Worm (Caenorhabditis elegans): Measurements from ENCODE around the gene cblc-1.

The cblc-1 gene

DNA sequence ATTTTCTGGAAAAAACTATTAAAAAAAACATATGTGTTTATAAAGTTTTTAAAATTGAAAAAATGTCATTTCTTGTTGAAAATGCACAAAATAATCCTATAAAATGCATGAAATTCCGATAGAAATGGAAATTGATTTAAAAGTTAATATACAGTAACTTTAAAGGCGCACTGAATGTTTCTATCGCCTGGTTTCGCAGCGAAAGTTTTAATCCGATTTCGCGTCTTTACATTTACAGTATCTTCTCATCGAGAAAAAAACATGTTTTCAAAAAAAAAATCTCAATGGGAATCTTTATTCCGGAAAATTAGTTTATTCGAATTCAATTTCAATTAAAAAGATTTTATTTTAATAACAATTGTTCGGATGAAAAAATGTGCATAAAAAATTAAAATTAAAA, 26.7 kb downstream of the cblc-1 start, which contains the start of gene R05F9.11:
Gene R05F9.11, minus strand, starts transcription at position 5 of the 400 bp plus-strand sequence.
- TF ChIP-seq eor-1 (tag; optimal IDR thresholded peaks at IDR 0.05) (no peak), nhr-11 (tag; optimal IDR thresholded peaks at IDR 0.05) (no peak), elt-2 (tag; optimal IDR thresholded peaks at IDR 0.05) (peak; percentile 13)

DNA sequence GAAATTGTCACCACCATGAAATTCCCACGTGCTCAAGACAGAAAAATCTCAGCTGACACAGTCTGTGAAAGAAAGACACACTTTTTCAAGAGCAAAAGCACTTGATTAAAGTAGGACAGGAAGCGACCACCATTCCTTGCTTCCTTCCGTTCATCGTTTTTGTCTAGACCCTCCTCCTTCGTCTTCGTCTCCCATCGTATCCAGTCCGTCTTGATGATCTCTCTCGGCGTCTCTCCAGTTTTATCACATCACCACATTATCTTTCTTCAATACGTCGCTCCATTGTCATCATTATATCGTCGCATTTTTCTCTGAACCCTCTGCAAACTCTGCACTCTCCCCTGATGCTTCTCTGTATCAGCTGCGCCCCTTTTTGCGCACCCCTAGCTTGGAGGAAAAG, 32.8 kb downstream of the cblc-1 start:
- peak; percentile 88 for TF ChIP-seq egl-5 (tag; optimal IDR thresholded peaks at IDR 0.05)
- no peak for TF ChIP-seq mml-1 (tag; optimal IDR thresholded peaks at IDR 0.05)
- TF ChIP-seq ceh-28 (tag; optimal IDR thresholded peaks at IDR 0.05): no peak
- peak; percentile 48 for TF ChIP-seq nfya-1 (tag; optimal IDR thresholded peaks at IDR 0.05; ENCODE audit: insufficient read depth)
- no peak for TF ChIP-seq nhr-12 (tag; optimal IDR thresholded peaks at IDR 0.05)
- TF ChIP-seq hmg-11 (tag; optimal IDR thresholded peaks at IDR 0.05): no peak
- no peak for TF ChIP-seq lsy-12 (tag; optimal IDR thresholded peaks at IDR 0.05)
- TF ChIP-seq elt-3 (tag; optimal IDR thresholded peaks at IDR 0.05): no peak
- no peak for TF ChIP-seq jun-1 (tag; optimal IDR thresholded peaks at IDR 0.05)
- peak; percentile 5 for TF ChIP-seq tbx-2 (tag; optimal IDR thresholded peaks at IDR 0.05)
- no peak for TF ChIP-seq ceh-9 (tag; optimal IDR thresholded peaks at IDR 0.05)
- peak; percentile 22 for TF ChIP-seq elt-2 (tag; optimal IDR thresholded peaks at IDR 0.05)
- TF ChIP-seq ztf-4 (tag; optimal IDR thresholded peaks at IDR 0.05): no peak
- TF ChIP-seq nhr-67 (tag; optimal IDR thresholded peaks at IDR 0.05): no peak
- peak; percentile 26 for TF ChIP-seq nhr-23 (tag; optimal IDR thresholded peaks at IDR 0.05)
- no peak for TF ChIP-seq nhr-28 (tag; optimal IDR thresholded peaks at IDR 0.05)
- no peak for TF ChIP-seq ZK546.5 (tag; optimal IDR thresholded peaks at IDR 0.05)
- TF ChIP-seq lin-39 (tag; optimal IDR thresholded peaks at IDR 0.05): peak; percentile 25
- no peak for TF ChIP-seq fos-1 (tag; optimal IDR thresholded peaks at IDR 0.05)
- no peak for TF ChIP-seq aly-2 (tag; optimal IDR thresholded peaks at IDR 0.05)
- peak; percentile 93 for TF ChIP-seq skn-1 (tag; optimal IDR thresholded peaks at IDR 0.05)
- no peak for TF ChIP-seq fkh-2 (tag; optimal IDR thresholded peaks at IDR 0.05)
- TF ChIP-seq zag-1 (tag; optimal IDR thresholded peaks at IDR 0.05): no peak

DNA sequence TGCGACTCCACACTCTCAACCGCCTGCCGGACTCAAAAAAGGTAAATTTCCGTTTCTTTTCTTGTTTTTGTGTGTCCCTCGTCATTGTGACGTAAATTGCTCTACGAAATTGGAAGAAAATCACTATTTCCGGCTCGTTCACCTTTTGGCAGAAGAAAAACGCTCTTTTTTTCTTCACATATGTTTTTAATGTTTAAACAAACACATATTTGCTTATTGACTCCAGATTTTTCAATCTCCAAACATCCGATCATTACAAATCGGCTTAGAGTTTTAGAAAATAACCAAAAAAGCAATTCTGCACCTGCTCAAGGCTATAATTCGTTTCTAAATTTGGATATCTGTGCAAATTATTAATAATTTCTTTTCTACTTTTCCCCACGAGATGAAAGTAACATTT, 35.1 kb downstream of the cblc-1 start:
- TF ChIP-seq fos-1 (tag; optimal IDR thresholded peaks at IDR 0.05) (no peak), nhr-23 (tag; optimal IDR thresholded peaks at IDR 0.05) (no peak), elt-3 (tag; optimal IDR thresholded peaks at IDR 0.05) (no peak), ama-1 (optimal IDR thresholded peaks at IDR 0.05) (no peak), fkh-2 (tag; optimal IDR thresholded peaks at IDR 0.05) (no peak), pha-4 (tag; optimal IDR thresholded peaks at IDR 0.05) (no peak), sea-2 (GFP tag; optimal IDR thresholded peaks at IDR 0.05) (no peak), ZK546.5 (tag; optimal IDR thresholded peaks at IDR 0.05) (no peak), nhr-28 (tag; optimal IDR thresholded peaks at IDR 0.05) (no peak), daf-12 (tag; optimal IDR thresholded peaks at IDR 0.05) (no peak), unc-39 (tag; optimal IDR thresholded peaks at IDR 0.05) (no peak), tbx-2 (tag; optimal IDR thresholded peaks at IDR 0.05) (no peak)

DNA sequence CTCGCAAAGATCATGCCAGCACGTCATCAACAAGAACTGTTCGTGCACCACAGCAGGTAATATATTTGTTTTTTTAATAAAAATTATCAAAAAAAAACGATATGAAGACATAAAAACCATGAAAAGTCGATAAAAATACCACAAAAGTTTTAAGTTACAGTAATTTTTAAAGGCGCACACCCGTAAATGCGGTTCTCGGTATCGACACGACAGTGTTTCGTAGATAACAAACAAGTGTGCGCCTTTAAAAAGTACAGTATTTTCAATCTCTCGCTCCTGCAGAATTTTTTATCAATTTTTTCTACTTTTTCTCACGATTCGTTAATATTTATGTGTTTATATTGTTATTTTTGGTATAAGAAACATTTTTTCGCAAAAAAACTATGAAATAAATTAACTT, 35.6 kb downstream of the cblc-1 start:
- TF ChIP-seq nhr-77 (tag; optimal IDR thresholded peaks at IDR 0.05) (no peak), nhr-28 (tag; optimal IDR thresholded peaks at IDR 0.05) (no peak), pqm-1 (tag; optimal IDR thresholded peaks at IDR 0.05) (no peak), nhr-23 (tag; optimal IDR thresholded peaks at IDR 0.05) (no peak), eor-1 (tag; optimal IDR thresholded peaks at IDR 0.05) (no peak), nhr-25 (tag; optimal IDR thresholded peaks at IDR 0.05) (no peak), ceh-9 (tag; optimal IDR thresholded peaks at IDR 0.05) (no peak)

DNA sequence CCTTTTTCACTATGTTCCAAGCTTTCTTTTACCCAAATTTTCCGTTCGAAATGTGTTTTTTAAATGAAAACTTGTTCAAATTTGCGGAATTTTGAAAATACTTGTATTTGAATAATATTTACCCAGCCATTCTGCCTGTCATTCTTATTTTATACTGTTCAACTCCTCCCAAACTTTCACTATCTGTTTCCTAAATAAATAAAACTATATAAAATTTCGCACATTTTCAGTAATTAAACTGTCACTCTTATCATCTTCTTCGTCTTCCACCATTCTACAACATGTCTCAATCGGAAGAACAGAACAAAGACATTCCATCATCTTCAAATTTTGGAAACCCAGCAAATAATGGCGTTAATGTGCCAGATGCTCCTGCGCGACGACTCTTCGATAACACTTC, 36.2 kb downstream of the cblc-1 start, which contains the start of gene btbd-10:
Gene btbd-10, plus strand, starts transcription at position 231 of the 400 bp plus-strand sequence.
- no peak for TF ChIP-seq nhr-28 (tag; optimal IDR thresholded peaks at IDR 0.05)
- no peak for TF ChIP-seq nhr-23 (tag; optimal IDR thresholded peaks at IDR 0.05)
- TF ChIP-seq skn-1 (tag; optimal IDR thresholded peaks at IDR 0.05): no peak
- TF ChIP-seq ztf-11 (tag; optimal IDR thresholded peaks at IDR 0.05): no peak
- TF ChIP-seq elt-2 (tag; optimal IDR thresholded peaks at IDR 0.05): peak; percentile 75
- TF ChIP-seq egl-27 (tag; optimal IDR thresholded peaks at IDR 0.05): no peak

All from whole organism, L3 larva.